Fruit fly (Drosophila melanogaster) whole organism, pupa: ENCODE results near the gene CG16974.

Experiments used
- CG10348 ChIP-seq: fragments of 200-800 bp; sonication (Bioruptor generic); IDR thresholded peaks from 2 replicates; pipeline ENCODE4 v1.3.6; 2022; ENCODE audit warnings: missing biosample characterization, missing genetic modification characterization
- CG15710 ChIP-seq: fragments of 200-800 bp; sonication (Bioruptor generic); optimal IDR thresholded peaks from 2 replicates; lab custom pipeline; 2018; ENCODE audit warnings: missing biosample characterization, mild to moderate bottlenecking, missing genetic modification characterization, moderate library complexity
- CG4496 ChIP-seq: fragments of 200-800 bp; sonication (Bioruptor generic); IDR thresholded peaks from 3 replicates; pipeline ENCODE4 v1.3.6; 2022; ENCODE audit warnings: missing biosample characterization, missing genetic modification characterization
- EcR ChIP-seq: fragments of 200-800 bp; sonication (Bioruptor generic); optimal IDR thresholded peaks from 3 replicates; lab custom pipeline; 2019; ENCODE audit warnings: missing biosample characterization, missing genetic modification characterization, mild to moderate bottlenecking, moderate library complexity, missing genetic modification reagents

dm6 chr2L:13204151-13204550 is 12.4 kb upstream of the CG16974 start:
- TF ChIP-seq EcR (GFP tag; lab: Kevin White, UChicago) (no peak), CG15710 (tag; lab: Kevin White, UChicago) (no peak), CG10348 (GFP tag; lab: Robert Waterston, UW) (no peak), CG4496 (no peak)
